Fruit fly (Drosophila melanogaster): ENCODE data around the gene Pex19.

Pex19 gene

dm6 chr2L:12063035-12063434 lies 28.6 kb upstream of the Pex19 start, which contains the start of gene Rab3-GAP (continued):
- no peak for TF ChIP-seq ftz-f1 (GFP tag; optimal IDR thresholded peaks at IDR 0.05)
- no peak for TF ChIP-seq Max (GFP tag; optimal IDR thresholded peaks at IDR 0.05)
- no peak for TF ChIP-seq HmgD (GFP tag; optimal IDR thresholded peaks at IDR 0.05)
- TF ChIP-seq fru (optimal IDR thresholded peaks at IDR 0.05), result no peak
- peak; percentile 43 for TF ChIP-seq zen (tag; optimal IDR thresholded peaks at IDR 0.05)
- no peak for TF ChIP-seq NC2α (GFP tag; optimal IDR thresholded peaks at IDR 0.05)
- TF ChIP-seq sqz (GFP tag; optimal IDR thresholded peaks at IDR 0.05), result no peak
- TF ChIP-seq CG9215 (GFP tag; IDR thresholded peaks at IDR 0.05), result no peak
- TF ChIP-seq aop (GFP tag; IDR thresholded peaks at IDR 0.05), result no peak
- TF ChIP-seq CG7987 (GFP tag; optimal IDR thresholded peaks at IDR 0.05), result peak; percentile 18
- TF ChIP-seq cas (GFP tag; IDR thresholded peaks at IDR 0.05), result no peak
- no peak for TF ChIP-seq wdn (GFP tag; IDR thresholded peaks at IDR 0.05)
- TF ChIP-seq tin (GFP tag; optimal IDR thresholded peaks at IDR 0.05), result peak; percentile 29
- TF ChIP-seq CG3726 (GFP tag; IDR thresholded peaks at IDR 0.05), result no peak
- TF ChIP-seq CG13296 (GFP tag; optimal IDR thresholded peaks at IDR 0.05), result no peak
- TF ChIP-seq Nf-YC (tag; optimal IDR thresholded peaks at IDR 0.05), result no peak
- TF ChIP-seq Camta (GFP tag; optimal IDR thresholded peaks at IDR 0.05), result no peak
- TF ChIP-seq br (optimal IDR thresholded peaks at IDR 0.05), result no peak
- no peak for TF ChIP-seq bigmax (GFP tag; optimal IDR thresholded peaks at IDR 0.05)
- no peak for TF ChIP-seq CG10654 (GFP tag; optimal IDR thresholded peaks at IDR 0.05)
- no peak for TF ChIP-seq fd64A (GFP tag; optimal IDR thresholded peaks at IDR 0.05)
- TF ChIP-seq vnd (GFP tag; IDR thresholded peaks at IDR 0.05; ENCODE audit: partially characterized antibody), result no peak
- TF ChIP-seq CG31388 (GFP tag; optimal IDR thresholded peaks at IDR 0.05), result no peak
- TF ChIP-seq CG8944 (GFP tag; optimal IDR thresholded peaks at IDR 0.05), result no peak
- TF ChIP-seq C15 (GFP tag; IDR thresholded peaks at IDR 0.05), result no peak
- no peak for TF ChIP-seq caup (GFP tag; optimal IDR thresholded peaks at IDR 0.05; ENCODE audit: severe bottlenecking)
- no peak for TF ChIP-seq Mad (GFP tag; optimal IDR thresholded peaks at IDR 0.05)
- TF ChIP-seq tx (GFP tag; optimal IDR thresholded peaks at IDR 0.05), result no peak
- peak; percentile 29; the same call in 1 of the 2 replicates for TF ChIP-seq sob (GFP tag; IDR thresholded peaks at IDR 0.05)
- TF ChIP-seq CG30403 (GFP tag; optimal IDR thresholded peaks at IDR 0.05), result peak; percentile 29
- TF ChIP-seq ssp (GFP tag; IDR thresholded peaks at IDR 0.05), result no peak
- TF ChIP-seq Bgb (GFP tag; IDR thresholded peaks at IDR 0.05; ENCODE audit: partially characterized antibody), result peak; percentile 52; the same call in 1 of the 2 replicates
- no peak for TF ChIP-seq B-H1 (GFP tag; IDR thresholded peaks at IDR 0.05)
- no peak for TF ChIP-seq CG6654 (GFP tag; optimal IDR thresholded peaks at IDR 0.05)
- TF ChIP-seq D (optimal IDR thresholded peaks at IDR 0.05), result no peak
- no peak for TF ChIP-seq D (GFP tag; optimal IDR thresholded peaks at IDR 0.05)
- TF ChIP-seq gsb (GFP tag; IDR thresholded peaks at IDR 0.05), result no peak
- no peak for TF ChIP-seq sr (GFP tag; IDR thresholded peaks at IDR 0.05)
- no peak for TF ChIP-seq CG32772 (GFP tag; IDR thresholded peaks at IDR 0.05)
- no peak for TF ChIP-seq vfl (GFP tag; optimal IDR thresholded peaks at IDR 0.05)
- TF ChIP-seq Hr78 (GFP tag; optimal IDR thresholded peaks at IDR 0.05), result no peak
- no peak for TF ChIP-seq gce (GFP tag; IDR thresholded peaks at IDR 0.05)
- no peak for TF ChIP-seq HHEX (GFP tag; optimal IDR thresholded peaks at IDR 0.05)
- TF ChIP-seq onecut (GFP tag; IDR thresholded peaks at IDR 0.05), result peak; percentile 29; the same call in 1 of the 2 replicates
- TF ChIP-seq gcm (GFP tag; optimal IDR thresholded peaks at IDR 0.05), result peak; percentile 22
- no peak for TF ChIP-seq emc (GFP tag; optimal IDR thresholded peaks at IDR 0.05)
- no peak for TF ChIP-seq knrl (GFP tag; IDR thresholded peaks at IDR 0.05; ENCODE audit: partially characterized antibody)
- peak; percentile 51; the same call in 1 of the 3 replicates for TF ChIP-seq CG17361 (GFP tag; IDR thresholded peaks at IDR 0.05)
- no peak for TF ChIP-seq z (GFP tag; IDR thresholded peaks at IDR 0.05)
- TF ChIP-seq mld (GFP tag; IDR thresholded peaks at IDR 0.05; ENCODE audit: partially characterized antibody), result no peak
- TF ChIP-seq yki (optimal IDR thresholded peaks at IDR 0.05), result no peak
- no peak for TF ChIP-seq Blimp-1 (GFP tag; optimal IDR thresholded peaks at IDR 0.05)
- TF ChIP-seq grau (tag; optimal IDR thresholded peaks at IDR 0.05), result peak; percentile 98
- TF ChIP-seq CG33213 (GFP tag; optimal IDR thresholded peaks at IDR 0.05), result no peak

Data from whole organism, embryonic.